Worm (Caenorhabditis elegans): ENCODE results near the gene aipr-1.

The aipr-1 gene

ce11 chrII:6588605-6589292, 5.3 kb downstream of the aipr-1 start, which contains the start of gene icd-1 (continued):
- TF ChIP-seq nhr-47 (tag; optimal IDR thresholded peaks at IDR 0.05) (peak; percentile 97), nhr-90 (tag; optimal IDR thresholded peaks at IDR 0.05; ENCODE audit: poor library complexity) (peak; percentile 94), hlh-17 (GFP tag; optimal IDR thresholded peaks at IDR 0.05; ENCODE audit: borderline replicate concordance) (no peak), mef-2 (tag; optimal IDR thresholded peaks at IDR 0.05) (peak; percentile 67)

- TF ChIP-seq lsy-2 (tag; optimal IDR thresholded peaks at IDR 0.05) = peak in 1 of 2 experiments; percentile 15
- peak; percentile 1 for TF ChIP-seq nhr-20 (tag; optimal IDR thresholded peaks at IDR 0.05)
- TF ChIP-seq nhr-71 (tag; optimal IDR thresholded peaks at IDR 0.05) = peak; percentile 11
- TF ChIP-seq xbp-1 (tag; optimal IDR thresholded peaks at IDR 0.05) = no peak
- TF ChIP-seq nhr-85 (tag) = peak; percentile 24
- TF ChIP-seq nhr-11 (tag; optimal IDR thresholded peaks at IDR 0.05) = no peak
- TF ChIP-seq nhr-28 (tag; optimal IDR thresholded peaks at IDR 0.05) = no peak
- TF ChIP-seq alr-1 (tag; optimal IDR thresholded peaks at IDR 0.05; ENCODE audit: borderline replicate concordance) = no peak
- no peak for TF ChIP-seq nhr-84 (tag; optimal IDR thresholded peaks at IDR 0.05)
- peak in 1 of 3 experiments; percentile 16 for TF ChIP-seq ceh-82 (tag; optimal IDR thresholded peaks at IDR 0.05)
- peak; percentile 75 for TF ChIP-seq aly-2 (tag; optimal IDR thresholded peaks at IDR 0.05)
- no peak for TF ChIP-seq pqm-1 (tag; optimal IDR thresholded peaks at IDR 0.05)
- no peak for TF ChIP-seq unc-86 (tag; optimal IDR thresholded peaks at IDR 0.05)
- TF ChIP-seq C34B4.2 (tag; optimal IDR thresholded peaks at IDR 0.05) = no peak
- TF ChIP-seq ets-5 (GFP tag; IDR thresholded peaks at IDR 0.05) = no peak
- TF ChIP-seq ztf-4 (tag; optimal IDR thresholded peaks at IDR 0.05) = no peak
- TF ChIP-seq grh-1 (GFP tag; IDR thresholded peaks at IDR 0.05) = no peak
- peak; percentile 62 for TF ChIP-seq ama-1 (optimal IDR thresholded peaks at IDR 0.05)
- TF ChIP-seq skn-1 (tag; optimal IDR thresholded peaks at IDR 0.05) = no peak
- TF ChIP-seq hlh-4 (tag; optimal IDR thresholded peaks at IDR 0.05) = no peak
- no peak for TF ChIP-seq irx-1 (tag; optimal IDR thresholded peaks at IDR 0.05)
- peak; percentile 32 for TF ChIP-seq snu-23 (GFP tag; optimal IDR thresholded peaks at IDR 0.05)
- TF ChIP-seq lin-13 (GFP tag; optimal IDR thresholded peaks at IDR 0.05) = no peak
- TF ChIP-seq elt-2 (tag; optimal IDR thresholded peaks at IDR 0.05) = peak; percentile 30
- no peak for TF ChIP-seq ces-1 (GFP tag; optimal IDR thresholded peaks at IDR 0.05)
- no peak for TF ChIP-seq egl-13 (tag; optimal IDR thresholded peaks at IDR 0.05)
- TF ChIP-seq blmp-1 (tag; optimal IDR thresholded peaks at IDR 0.05) = no peak
- TF ChIP-seq ztf-11 (tag; optimal IDR thresholded peaks at IDR 0.05) = peak in 1 of 2 experiments; percentile 3
- peak; percentile 39 for TF ChIP-seq nhr-90 (tag; optimal IDR thresholded peaks at IDR 0.05; ENCODE audit: poor library complexity)
- no peak for TF ChIP-seq fos-1 (tag; optimal IDR thresholded peaks at IDR 0.05)
Measured at ce11 chrII:6587264-6587870, 6.7 kb downstream of the aipr-1 start, which contains the start of gene C56C10.7. C56C10.7 (minus strand) TSS chrII:6587575.

- TF ChIP-seq lsy-2 (tag; optimal IDR thresholded peaks at IDR 0.05) = no peak
- TF ChIP-seq fkh-10 (GFP tag; optimal IDR thresholded peaks at IDR 0.05) = no peak
- TF ChIP-seq alr-1 (tag; optimal IDR thresholded peaks at IDR 0.05; ENCODE audit: borderline replicate concordance) = no peak
- no peak for TF ChIP-seq aha-1 (tag; optimal IDR thresholded peaks at IDR 0.05)
- TF ChIP-seq nhr-84 (tag; optimal IDR thresholded peaks at IDR 0.05) = no peak
- no peak for TF ChIP-seq sup-37 (GFP tag; optimal IDR thresholded peaks at IDR 0.05)
- no peak for TF ChIP-seq nhr-237 (tag; optimal IDR thresholded peaks at IDR 0.05)
- TF ChIP-seq mab-9 (GFP tag; IDR thresholded peaks at IDR 0.05) = no peak
- TF ChIP-seq ceh-82 (tag; optimal IDR thresholded peaks at IDR 0.05) = no peak
Measured at ce11 chrII:6582758-6583157, 11.3 kb downstream of the aipr-1 start, which contains the start of gene C56C10.4. C56C10.4 (plus strand) TSS chrII:6583058.
